Worm (Caenorhabditis elegans) whole organism, L4 larva: ENCODE measurements around the gene F08F1.3.

Source experiments
- T20F7.1 ChIP-seq: fragments of 200-800 bp; sonication (Bioruptor generic); optimal IDR thresholded peaks from 2 replicates; lab custom pipeline; 2018; ENCODE audit warnings: mild to moderate bottlenecking, missing genetic modification characterization, missing compliant biosample characterization
- Y75B8A.6 ChIP-seq: fragments of 200-800 bp; sonication (Bioruptor generic); IDR thresholded peaks from 2 replicates; pipeline ENCODE4 v1.3.6; 2022; ENCODE audit warnings: missing genetic modification reagents, missing genetic modification characterization, missing compliant biosample characterization
- arid-1 ChIP-seq: fragments of 200-800 bp; sonication (Bioruptor generic); conservative IDR thresholded peaks from 2 replicates; pipeline ENCODE4 v1.3.6; 2022; ENCODE audit warnings: missing genetic modification reagents, missing genetic modification characterization, missing compliant biosample characterization
- ceh-20 ChIP-seq: fragments of 200-800 bp; sonication (Bioruptor generic); IDR thresholded peaks from 2 replicates; pipeline ENCODE4 v1.3.6; 2022; ENCODE audit warnings: missing genetic modification reagents, missing genetic modification characterization, missing compliant biosample characterization
- cey-2 ChIP-seq: sonication (generic microtip); optimal IDR thresholded peaks from 3 replicates; lab custom pipeline; 2017; ENCODE audit warnings: missing genetic modification characterization, mild to moderate bottlenecking, missing compliant biosample characterization, antibody characterized with exemption, borderline replicate concordance; ENCODE audit not compliant: insufficient read depth
- daf-12 ChIP-seq: fragments of 150-350 bp; optimal IDR thresholded peaks from 2 replicates; lab custom pipeline; 2014; ENCODE audit warnings: missing biosample characterization, missing genetic modification reagents, missing genetic modification characterization
- daf-16 ChIP-seq, 3 experiments: sonication (generic microtip); optimal IDR thresholded peaks; 2 replicates each; lab custom pipeline; 2016 to 2017; ENCODE audit warnings: missing genetic modification characterization in 3 of 3, missing genetic modification reagents in 3 of 3, mild to moderate bottlenecking in 2 of 3, missing compliant biosample characterization in 2 of 3, missing biosample characterization in 1 of 3, moderate library complexity in 1 of 3
- daf-19 ChIP-seq: fragments of 200-800 bp; sonication (Bioruptor generic); conservative IDR thresholded peaks from 2 replicates; pipeline ENCODE4 v1.3.6; 2022; ENCODE audit warnings: missing genetic modification characterization, missing compliant biosample characterization
- dmd-6 ChIP-seq: fragments of 200-800 bp; sonication (Bioruptor generic); IDR thresholded peaks from 2 replicates; pipeline ENCODE4 v1.3.6; 2022; ENCODE audit warnings: missing genetic modification reagents, missing genetic modification characterization, missing compliant biosample characterization
- dpl-1 ChIP-seq: fragments of 150-350 bp; optimal IDR thresholded peaks from 2 replicates; lab custom pipeline; 2014; ENCODE audit warnings: missing biosample characterization, missing genetic modification reagents, missing genetic modification characterization
- dve-1 ChIP-seq: sonication (generic microtip); optimal IDR thresholded peaks from 2 replicates; lab custom pipeline; 2017; ENCODE audit warnings: antibody characterized with exemption, mild to moderate bottlenecking, missing genetic modification characterization, missing compliant biosample characterization; ENCODE audit not compliant: insufficient read depth
- egl-43 ChIP-seq: fragments of 200-800 bp; sonication (Bioruptor generic); IDR thresholded peaks from 2 replicates; pipeline ENCODE4 v1.3.6; 2022; ENCODE audit warnings: missing genetic modification reagents, missing genetic modification characterization, missing compliant biosample characterization
- fos-1 ChIP-seq: fragments of 150-350 bp; optimal IDR thresholded peaks from 2 replicates; lab custom pipeline; 2014; ENCODE audit warnings: missing biosample characterization, missing genetic modification characterization
- hlh-11 ChIP-seq: fragments of 200-800 bp; sonication (Bioruptor generic); optimal IDR thresholded peaks from 2 replicates; lab custom pipeline; 2018; ENCODE audit warnings: mild to moderate bottlenecking, missing genetic modification characterization, missing compliant biosample characterization
- hlh-30 ChIP-seq: sonication (generic microtip); optimal IDR thresholded peaks from 2 replicates; lab custom pipeline; 2017; ENCODE audit warnings: antibody characterized with exemption, mild to moderate bottlenecking, missing genetic modification characterization, missing compliant biosample characterization; ENCODE audit not compliant: insufficient read depth
- lim-7 ChIP-seq: fragments of 200-800 bp; sonication (Bioruptor generic); IDR thresholded peaks from 2 replicates; pipeline ENCODE4 v1.3.6; 2022; ENCODE audit warnings: missing genetic modification characterization, missing compliant biosample characterization
- lin-1 ChIP-seq: fragments of 200-800 bp; sonication (Bioruptor generic); IDR thresholded peaks from 2 replicates; pipeline ENCODE4 v1.3.6; 2022; ENCODE audit warnings: missing genetic modification reagents, missing genetic modification characterization, missing compliant biosample characterization
- lir-3 ChIP-seq: sonication (generic microtip); optimal IDR thresholded peaks from 2 replicates; lab custom pipeline; 2016; ENCODE audit warnings: mild to moderate bottlenecking, missing genetic modification characterization, missing compliant biosample characterization
- lsy-2 ChIP-seq, 2 experiments: fragments of 150-350 bp in 1 of 2; sonication (generic microtip) in 1 of 2; optimal IDR thresholded peaks; 2 replicates each; lab custom pipeline; 2014 to 2017; ENCODE audit warnings: missing biosample characterization in 2 of 2, missing genetic modification characterization in 2 of 2
- madf-5 ChIP-seq, 2 experiments: fragments of 200-800 bp; sonication (Bioruptor generic); IDR thresholded peaks; 2 replicates each; pipeline ENCODE4 v1.3.6; 2022; ENCODE audit warnings: missing compliant biosample characterization in 2 of 2, missing genetic modification characterization in 2 of 2
- mdl-1 ChIP-seq, 2 experiments: fragments of 150-350 bp in 1 of 2; sonication (generic microtip) in 1 of 2; optimal IDR thresholded peaks; 2 replicates each; lab custom pipeline; 2014 to 2017; ENCODE audit warnings: missing biosample characterization in 2 of 2, missing genetic modification characterization in 2 of 2
- mdt-29 ChIP-seq: fragments of 200-800 bp; sonication (Bioruptor generic); IDR thresholded peaks from 2 replicates; pipeline ENCODE4 v1.3.6; 2022; ENCODE audit warnings: missing genetic modification reagents, missing genetic modification characterization, missing compliant biosample characterization
- mep-1 ChIP-seq: fragments of 150-350 bp; sonication (generic microtip); optimal IDR thresholded peaks from 3 replicates; lab custom pipeline; 2014; ENCODE audit warnings: missing biosample characterization, missing genetic modification characterization
- mxl-3 ChIP-seq: fragments of 200-800 bp; sonication (Bioruptor generic); optimal IDR thresholded peaks from 2 replicates; lab custom pipeline; 2018; ENCODE audit warnings: mild to moderate bottlenecking, missing genetic modification characterization, missing compliant biosample characterization
- nhr-10 ChIP-seq: fragments of 150-350 bp; optimal IDR thresholded peaks from 2 replicates; lab custom pipeline; 2014; ENCODE audit warnings: missing biosample characterization, missing genetic modification characterization
- nhr-102 ChIP-seq: sonication (generic microtip); optimal IDR thresholded peaks from 2 replicates; lab custom pipeline; 2016; ENCODE audit warnings: mild to moderate bottlenecking, missing genetic modification characterization, moderate library complexity, missing compliant biosample characterization
- nhr-237 ChIP-seq: sonication (generic microtip); optimal IDR thresholded peaks from 2 replicates; lab custom pipeline; 2017; ENCODE audit warnings: missing biosample characterization, missing genetic modification characterization
- nhr-25 ChIP-seq: sonication (generic microtip); optimal IDR thresholded peaks from 2 replicates; lab custom pipeline; 2017; ENCODE audit warnings: missing genetic modification characterization, mild to moderate bottlenecking, missing compliant biosample characterization, antibody characterized with exemption, moderate library complexity, borderline replicate concordance; ENCODE audit not compliant: insufficient read depth
- nhr-28 ChIP-seq: fragments of 150-350 bp; optimal IDR thresholded peaks from 2 replicates; lab custom pipeline; 2014; ENCODE audit warnings: missing biosample characterization, missing genetic modification characterization
- nhr-41 ChIP-seq: fragments of 200-800 bp; sonication (Bioruptor generic); IDR thresholded peaks from 2 replicates; pipeline ENCODE4 v1.3.6; 2022; ENCODE audit warnings: missing genetic modification reagents, missing genetic modification characterization, missing compliant biosample characterization
- nhr-48 ChIP-seq: sonication (generic microtip); optimal IDR thresholded peaks from 2 replicates; lab custom pipeline; 2016; ENCODE audit warnings: mild to moderate bottlenecking, missing genetic modification characterization, missing compliant biosample characterization
- nhr-6 ChIP-seq: fragments of 150-350 bp; optimal IDR thresholded peaks from 2 replicates; lab custom pipeline; 2014; ENCODE audit warnings: missing biosample characterization, missing genetic modification characterization
- nhr-76 ChIP-seq: fragments of 150-350 bp; optimal IDR thresholded peaks from 2 replicates; lab custom pipeline; 2014; ENCODE audit warnings: missing biosample characterization, missing genetic modification characterization
- nhr-77 ChIP-seq: fragments of 150-350 bp; optimal IDR thresholded peaks from 2 replicates; lab custom pipeline; 2014; ENCODE audit warnings: missing biosample characterization, missing genetic modification characterization
- pha-4 ChIP-seq, 2 experiments: fragments of 150-350 bp in 1 of 2; fragments of 200-800 bp in 1 of 2; sonication (Bioruptor generic) in 1 of 2; IDR thresholded peaks in 1 of 2; optimal IDR thresholded peaks in 1 of 2; 2 replicates each; pipeline versions ENCODE4 v1.3.6 to Lab custom; 2014 to 2022; ENCODE audit warnings: missing genetic modification characterization in 2 of 2, missing genetic modification reagents in 2 of 2, missing biosample characterization in 1 of 2, missing compliant biosample characterization in 1 of 2
- pqm-1 ChIP-seq: sonication (generic microtip); optimal IDR thresholded peaks from 2 replicates; lab custom pipeline; 2017; ENCODE audit warnings: missing biosample characterization, missing genetic modification characterization
- rbr-2 ChIP-seq: sonication (generic microtip); optimal IDR thresholded peaks from 2 replicates; lab custom pipeline; 2016; ENCODE audit warnings: missing genotype, missing genetic modification characterization, missing compliant biosample characterization
- skn-1 ChIP-seq: fragments of 150-350 bp; optimal IDR thresholded peaks from 2 replicates; lab custom pipeline; 2014; ENCODE audit warnings: missing biosample characterization, missing genetic modification characterization
- tag-97 ChIP-seq: fragments of 200-800 bp; sonication (Bioruptor generic); IDR thresholded peaks from 2 replicates; pipeline ENCODE4 v1.3.6; 2022; ENCODE audit warnings: missing genetic modification characterization, missing compliant biosample characterization
- tra-1 ChIP-seq: fragments of 200-800 bp; sonication (Bioruptor generic); IDR thresholded peaks from 2 replicates; pipeline ENCODE4 v1.3.6; 2022; ENCODE audit warnings: missing genetic modification reagents, missing genetic modification characterization, missing compliant biosample characterization
- unc-62 ChIP-seq, 3 experiments: fragments of 150-350 bp in 1 of 3; sonication (generic microtip); optimal IDR thresholded peaks in 2 of 3; peaks in 1 of 3; 1 replicate in 1 of 3; 2 replicates in 2 of 3; lab custom pipeline; 2014 to 2017; ENCODE audit warnings: missing biosample characterization in 3 of 3, missing genetic modification characterization in 3 of 3, missing genetic modification reagents in 3 of 3, missing genotype in 1 of 3
- vab-7 ChIP-seq: fragments of 200-800 bp; sonication (Bioruptor generic); IDR thresholded peaks from 2 replicates; pipeline ENCODE4 v1.3.6; 2022; ENCODE audit warnings: missing genetic modification reagents, missing genetic modification characterization, missing compliant biosample characterization
- ztf-11 ChIP-seq: fragments of 150-350 bp; optimal IDR thresholded peaks from 2 replicates; lab custom pipeline; 2014; ENCODE audit warnings: missing biosample characterization, missing genetic modification characterization

The F08F1.3 gene

ce11 chrX:8473468-8473867 is 44.8 kb downstream of the F08F1.3 start (continued):
- TF ChIP-seq nhr-25 (tag; lab: Kevin White, UChicago) (no peak), pqm-1 (tag; lab: Kevin White, UChicago) (peak; percentile 98), nhr-6 (tag; lab: Kevin White, UChicago) (peak; percentile 67), dmd-6 (GFP tag; lab: Robert Waterston, UW) (peak; percentile 97), fos-1 (tag; lab: Kevin White, UChicago) (no peak), nhr-102 (tag; lab: Kevin White, UChicago) (peak; percentile 85), mdt-29 (GFP tag; lab: Robert Waterston, UW) (0 out of 2 replicates have a peak, but pooled peaks have one; percentile 38), lsy-2 (tag; optimal IDR thresholded peaks at IDR 0.05; lab: Kevin White, UChicago) (peak in 1 of 2 experiments; percentile 45), tra-1 (GFP tag; lab: Robert Waterston, UW) (peak; percentile 67; the same call in 1 of the 2 replicates), hlh-30 (tag; lab: Kevin White, UChicago) (peak; percentile 61), dve-1 (tag; lab: Kevin White, UChicago) (peak; percentile 97), vab-7 (GFP tag; lab: Robert Waterston, UW) (no peak), lir-3 (tag; lab: Kevin White, UChicago) (no peak), lin-1 (peak; percentile 79; the same call in 1 of the 2 replicates), nhr-28 (tag; lab: Kevin White, UChicago) (peak; percentile 87), nhr-48 (tag; lab: Kevin White, UChicago) (peak; percentile 83), hlh-11 (peak; percentile 89), nhr-77 (peak; percentile 94), nhr-41 (GFP tag; lab: Robert Waterston, UW) (peak; percentile 47; the same call in 1 of the 2 replicates)

- TF ChIP-seq dve-1 (tag; lab: Kevin White, UChicago) (peak; percentile 40), dpl-1 (GFP tag; lab: Kevin White, UChicago) (no peak), lim-7 (GFP tag; lab: Robert Waterston, UW) (no peak), nhr-10 (tag; lab: Kevin White, UChicago) (peak; percentile 95), T20F7.1 (peak; percentile 32), rbr-2 (tag; lab: Kevin White, UChicago) (peak; percentile 28), nhr-48 (tag; lab: Kevin White, UChicago) (peak; percentile 88), ztf-11 (tag; lab: Kevin White, UChicago) (no peak), nhr-237 (tag; lab: Kevin White, UChicago) (peak; percentile 47), madf-5 (GFP tag; IDR thresholded peaks at IDR 0.05; lab: Robert Waterston, UW) (no peak), Y75B8A.6 (GFP tag; lab: Robert Waterston, UW) (no peak), tra-1 (GFP tag; lab: Robert Waterston, UW) (peak; percentile 41; the same call in 1 of the 2 replicates), arid-1 (GFP tag; lab: Robert Waterston, UW) (no peak), daf-16 (GFP tag; optimal IDR thresholded peaks at IDR 0.05; lab: Kevin White, UChicago) (no peak), daf-16 (tag; optimal IDR thresholded peaks at IDR 0.05; lab: Kevin White, UChicago) (peak; percentile 2), mxl-3 (peak; percentile 20), hlh-30 (tag; lab: Kevin White, UChicago) (peak; percentile 91), lsy-2 (tag; optimal IDR thresholded peaks at IDR 0.05; lab: Kevin White, UChicago) (peak; percentile 62 to 76), nhr-102 (tag; lab: Kevin White, UChicago) (peak; percentile 23), unc-62 (GFP tag; optimal IDR thresholded peaks at IDR 0.05 in 1 of 2; lab: Kevin White, UChicago) (peak in 1 of 2 experiments; percentile 99), unc-62 (tag; optimal IDR thresholded peaks at IDR 0.05; lab: Kevin White, UChicago) (peak; percentile 22), lin-1 (no peak), nhr-25 (tag; lab: Kevin White, UChicago) (peak; percentile 93), nhr-76 (tag; lab: Kevin White, UChicago) (peak; percentile 28), daf-12 (tag; lab: Kevin White, UChicago) (no peak), dmd-6 (GFP tag; lab: Robert Waterston, UW) (peak; percentile 50), nhr-28 (tag; lab: Kevin White, UChicago) (peak; percentile 89), mdl-1 (tag; optimal IDR thresholded peaks at IDR 0.05; lab: Kevin White, UChicago) (peak; percentile 84 to 92), pha-4 (GFP tag; IDR thresholded peaks at IDR 0.05; lab: Robert Waterston, UW) (no peak), pha-4 (tag; optimal IDR thresholded peaks at IDR 0.05; lab: Kevin White, UChicago) (no peak), daf-19 (no peak), cey-2 (tag; lab: Kevin White, UChicago) (peak; percentile 56), pqm-1 (tag; lab: Kevin White, UChicago) (no peak), nhr-6 (tag; lab: Kevin White, UChicago) (peak; percentile 28), nhr-77 (peak; percentile 49), skn-1 (tag; lab: Kevin White, UChicago) (no peak), mep-1 (peak; percentile 81), ceh-20 (GFP tag; lab: Robert Waterston, UW) (0 out of 2 replicates have a peak, but pooled peaks have one; percentile 19), tag-97 (GFP tag; lab: Robert Waterston, UW) (no peak), hlh-11 (peak; percentile 91), egl-43 (GFP tag; lab: Robert Waterston, UW) (no peak)
Observed at ce11 chrX:8475142-8475541, 46.5 kb downstream of the F08F1.3 start.
